Worm (Caenorhabditis elegans): ENCODE data around the gene Y46D2A.2.

Gene Y46D2A.2

DNA sequence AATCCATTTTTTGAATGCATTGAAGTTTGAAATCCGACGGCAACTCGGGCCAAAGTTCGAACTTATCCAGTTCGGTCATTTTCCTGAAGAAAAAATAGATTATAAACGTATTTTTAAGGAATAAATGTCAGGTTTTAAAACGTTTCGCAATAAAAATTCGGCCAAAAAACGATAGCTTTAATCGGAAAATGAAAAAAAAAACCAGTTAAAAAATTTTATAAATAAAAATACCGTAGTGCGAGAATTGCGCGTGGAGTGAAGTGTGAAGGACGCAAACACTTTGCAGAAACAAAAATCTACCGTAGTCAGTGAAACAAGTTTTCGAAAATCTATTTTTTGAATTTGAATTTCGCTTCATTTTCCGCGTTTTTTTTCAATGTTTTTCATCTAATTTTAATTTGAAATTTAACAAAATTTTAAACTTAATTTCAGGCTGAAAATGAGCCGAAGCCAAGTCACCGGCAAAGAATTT is 26.8 kb upstream of the Y46D2A.2 start, which contains the start of gene F14D2.8:
F14D2.8 (minus strand) TSS at position 51 of the 472 bp plus-strand sequence.
- no peak for TF ChIP-seq nhr-77 (tag; optimal IDR thresholded peaks at IDR 0.05)
- no peak for TF ChIP-seq Y55F3AM.14 (GFP tag; optimal IDR thresholded peaks at IDR 0.05)
- TF ChIP-seq skn-1 (tag; optimal IDR thresholded peaks at IDR 0.05), result no peak
- TF ChIP-seq zag-1 (tag; optimal IDR thresholded peaks at IDR 0.05), result no peak
- TF ChIP-seq lin-11 (tag; optimal IDR thresholded peaks at IDR 0.05), result no peak
- TF ChIP-seq sma-9 (GFP tag; optimal IDR thresholded peaks at IDR 0.05), result no peak
- TF ChIP-seq sma-9 (tag; optimal IDR thresholded peaks at IDR 0.05), result no peak
- TF ChIP-seq ztf-1 (GFP tag; conservative IDR thresholded peaks at IDR 0.05), result no peak
- TF ChIP-seq ZK546.5 (tag; optimal IDR thresholded peaks at IDR 0.05), result no peak
- no peak for TF ChIP-seq lsy-2 (tag; optimal IDR thresholded peaks at IDR 0.05)
- TF ChIP-seq nhr-25 (tag; optimal IDR thresholded peaks at IDR 0.05), result no peak
- TF ChIP-seq lin-39 (tag; optimal IDR thresholded peaks at IDR 0.05), result no peak
- TF ChIP-seq aly-2 (tag; optimal IDR thresholded peaks at IDR 0.05), result no peak
- no peak for TF ChIP-seq lin-13 (GFP tag; optimal IDR thresholded peaks at IDR 0.05)
- TF ChIP-seq gmeb-1 (tag; optimal IDR thresholded peaks at IDR 0.05), result no peak
- TF ChIP-seq sem-4 (tag; optimal IDR thresholded peaks at IDR 0.05), result no peak
- no peak for TF ChIP-seq sma-3 (GFP tag; optimal IDR thresholded peaks at IDR 0.05)
- no peak for TF ChIP-seq peb-1 (tag; optimal IDR thresholded peaks at IDR 0.05)
- TF ChIP-seq nhr-129 (tag; optimal IDR thresholded peaks at IDR 0.05), result no peak
- no peak for TF ChIP-seq F13H6.1 (tag; optimal IDR thresholded peaks at IDR 0.05)
- no peak for TF ChIP-seq mab-5 (tag; optimal IDR thresholded peaks at IDR 0.05)

ce11 chrII:3347940-3348610 is 25.0 kb upstream of the Y46D2A.2 start, which contains the start of the genes F14D2.14 and bath-29:
TSS of gene F14D2.14 (minus strand) at chrII:3347990.
TSS of gene bath-29 (plus strand) at chrII:3348560.
- no peak for TF ChIP-seq fos-1 (tag; optimal IDR thresholded peaks at IDR 0.05)
- no peak for TF ChIP-seq F13H6.1 (tag; optimal IDR thresholded peaks at IDR 0.05)

DNA sequence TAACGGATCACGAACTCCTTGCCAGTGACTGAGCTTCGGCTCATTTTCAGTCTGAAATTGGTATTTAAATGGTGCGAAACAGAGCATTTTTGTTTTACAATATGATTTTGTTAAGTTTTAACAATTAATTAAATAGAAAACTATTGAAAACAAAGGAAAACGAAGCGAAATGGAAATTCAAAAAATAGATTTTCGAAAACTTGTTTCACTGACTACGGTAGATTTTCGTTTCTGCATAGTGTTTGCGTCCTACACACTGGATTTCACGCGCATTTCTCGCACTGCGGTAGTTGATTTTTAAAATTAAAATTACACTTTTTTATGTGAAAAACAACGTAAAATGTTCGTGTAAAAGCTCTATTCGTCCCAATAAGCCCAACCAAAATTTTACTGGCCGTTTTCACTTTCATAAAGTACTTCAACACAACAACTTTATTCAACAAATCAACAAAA is 23.3 kb upstream of the Y46D2A.2 start, which contains the start of gene bath-30:
bath-30 (minus strand) TSS at position 51 of the 453 bp plus-strand sequence.
- TF ChIP-seq mdl-1 (tag; optimal IDR thresholded peaks at IDR 0.05), result no peak
- no peak for TF ChIP-seq crh-2 (tag; optimal IDR thresholded peaks at IDR 0.05)
- TF ChIP-seq blmp-1 (tag; optimal IDR thresholded peaks at IDR 0.05; ENCODE audit: insufficient read depth), result no peak
- TF ChIP-seq egl-27 (tag; optimal IDR thresholded peaks at IDR 0.05), result no peak
- TF ChIP-seq skn-1 (tag; optimal IDR thresholded peaks at IDR 0.05), result no peak
- no peak for TF ChIP-seq zag-1 (tag; optimal IDR thresholded peaks at IDR 0.05)
- TF ChIP-seq nhr-23 (tag; optimal IDR thresholded peaks at IDR 0.05), result no peak
- TF ChIP-seq peb-1 (tag; optimal IDR thresholded peaks at IDR 0.05), result no peak
- TF ChIP-seq unc-55 (GFP tag; optimal IDR thresholded peaks at IDR 0.05), result no peak
- no peak for TF ChIP-seq dmd-4 (tag; optimal IDR thresholded peaks at IDR 0.05)
- no peak for TF ChIP-seq alr-1 (tag; optimal IDR thresholded peaks at IDR 0.05)
- no peak for TF ChIP-seq elt-1 (tag; optimal IDR thresholded peaks at IDR 0.05)
- TF ChIP-seq ztf-1 (GFP tag; conservative IDR thresholded peaks at IDR 0.05), result no peak
- no peak for TF ChIP-seq mbf-1 (tag; optimal IDR thresholded peaks at IDR 0.05)
- no peak for TF ChIP-seq unc-62 (GFP tag; optimal IDR thresholded peaks at IDR 0.05)
- no peak for TF ChIP-seq nhr-12 (tag; optimal IDR thresholded peaks at IDR 0.05)
- TF ChIP-seq gmeb-1 (tag; optimal IDR thresholded peaks at IDR 0.05), result no peak

DNA sequence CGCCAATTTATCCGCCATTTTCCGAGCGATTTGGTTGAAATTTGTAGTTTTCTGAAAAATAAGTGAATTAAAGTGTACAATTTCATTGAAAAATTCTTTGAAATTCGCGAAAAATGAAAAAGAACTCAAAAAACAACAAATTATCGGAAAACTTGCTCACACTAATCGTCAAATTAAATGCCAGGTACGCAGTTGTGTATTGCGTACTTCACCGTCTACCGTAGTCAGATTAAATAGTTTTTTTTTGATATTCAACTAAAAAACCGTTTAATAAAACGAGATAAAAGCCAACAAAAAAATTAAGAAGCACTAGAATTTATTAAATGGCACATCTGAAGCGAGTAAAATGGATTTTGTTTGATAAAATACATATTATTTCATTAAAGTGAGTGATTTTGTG is 21.8 kb upstream of the Y46D2A.2 start, which contains the start of gene bath-28:
bath-28 (minus strand) TSS at position 51 of the 400 bp plus-strand sequence.
- no peak for TF ChIP-seq crh-2 (tag; optimal IDR thresholded peaks at IDR 0.05)
- TF ChIP-seq sma-9 (GFP tag; optimal IDR thresholded peaks at IDR 0.05), result no peak
- no peak for TF ChIP-seq sma-9 (tag; optimal IDR thresholded peaks at IDR 0.05)
- no peak for TF ChIP-seq nhr-23 (tag; optimal IDR thresholded peaks at IDR 0.05)
- no peak for TF ChIP-seq ceh-16 (tag; optimal IDR thresholded peaks at IDR 0.05)
- no peak for TF ChIP-seq R02D3.7 (tag; optimal IDR thresholded peaks at IDR 0.05)
- no peak for TF ChIP-seq nhr-129 (tag; optimal IDR thresholded peaks at IDR 0.05)
